Fruit fly (Drosophila melanogaster): Measurements from ENCODE around the gene CG14022.

The CG14022 gene

DNA sequence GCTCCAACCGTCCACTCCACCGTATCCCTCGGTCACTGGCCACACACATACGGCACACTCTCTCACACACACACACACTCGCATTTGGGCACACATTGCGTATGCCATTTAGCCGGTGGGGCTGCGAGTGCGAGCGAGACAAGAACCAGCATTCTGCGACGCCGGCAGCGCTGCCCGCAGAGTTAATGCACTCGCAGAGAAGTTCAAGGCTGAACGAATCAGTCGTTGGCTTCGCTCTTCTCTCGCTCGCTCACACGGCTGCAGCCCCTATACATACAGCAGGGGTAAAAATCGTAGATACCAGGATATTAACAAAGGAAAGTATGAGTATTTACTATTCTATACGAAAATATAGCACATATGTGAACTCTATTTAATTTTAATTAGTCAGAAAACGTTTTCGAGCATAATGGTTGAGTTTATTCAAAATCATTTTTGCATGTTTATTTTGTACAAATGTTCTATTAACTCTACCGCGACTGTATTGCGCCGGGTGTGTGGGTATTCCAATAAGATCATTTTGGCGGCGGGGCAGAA is 35.6 kb downstream of the CG14022 start (continued):
- TF ChIP-seq ss (GFP tag; optimal IDR thresholded peaks at IDR 0.05) (peak; percentile 93 to 97), CG31627 (GFP tag; optimal IDR thresholded peaks at IDR 0.05) (peak; percentile 95), CG10669 (GFP tag; optimal IDR thresholded peaks at IDR 0.05) (peak; percentile 97), CG11294 (GFP tag; IDR thresholded peaks at IDR 0.05) (peak; percentile 78), spab (GFP tag; optimal IDR thresholded peaks at IDR 0.05) (peak; percentile 93), Smox (GFP tag; optimal IDR thresholded peaks at IDR 0.05) (peak; percentile 94), CG6276 (GFP tag; optimal IDR thresholded peaks at IDR 0.05) (peak; percentile 85), Hr4 (GFP tag; optimal IDR thresholded peaks at IDR 0.05) (peak; percentile 89), CG8119 (GFP tag; IDR thresholded peaks at IDR 0.05) (peak; percentile 94), pdm3 (GFP tag; optimal IDR thresholded peaks at IDR 0.05) (peak; percentile 96), CG3919 (GFP tag; optimal IDR thresholded peaks at IDR 0.05) (peak; percentile 95), CG3032 (tag; optimal IDR thresholded peaks at IDR 0.05) (peak; percentile 97), Met (GFP tag; optimal IDR thresholded peaks at IDR 0.05) (peak; percentile 97)

DNA sequence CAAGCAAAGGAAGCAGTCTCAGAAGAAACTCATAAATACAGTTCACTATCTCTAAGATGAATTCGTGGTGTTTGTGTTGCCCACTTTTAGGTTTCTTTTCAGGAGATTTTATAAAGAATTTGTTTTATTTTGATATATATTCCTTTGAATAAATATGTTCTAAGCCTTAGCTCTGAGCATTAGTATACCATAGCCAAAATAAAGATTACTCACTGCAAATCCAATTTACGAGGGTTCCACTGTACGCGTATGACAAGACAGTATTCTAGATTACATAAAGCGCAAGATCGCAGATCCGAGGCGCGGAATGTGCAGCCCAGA is 36.1 kb downstream of the CG14022 start:
- peak; percentile 93 for TF ChIP-seq OdsH (GFP tag; optimal IDR thresholded peaks at IDR 0.05)
- peak; percentile 98 for TF ChIP-seq Ets96B (tag; optimal IDR thresholded peaks at IDR 0.05)
- peak; percentile 90 for TF ChIP-seq CG9139 (GFP tag; optimal IDR thresholded peaks at IDR 0.05)
- peak; percentile 72 to 94 for TF ChIP-seq ss (GFP tag; optimal IDR thresholded peaks at IDR 0.05)
- TF ChIP-seq CG10631 (GFP tag; optimal IDR thresholded peaks at IDR 0.05): peak; percentile 96
- TF ChIP-seq CG8119 (GFP tag; IDR thresholded peaks at IDR 0.05): peak; percentile 78
- TF ChIP-seq spab (GFP tag; optimal IDR thresholded peaks at IDR 0.05): peak; percentile 94
- peak; percentile 92 for TF ChIP-seq CG34406 (GFP tag; optimal IDR thresholded peaks at IDR 0.05)
- peak; percentile 91 for TF ChIP-seq Eip75B (GFP tag; optimal IDR thresholded peaks at IDR 0.05)
- TF ChIP-seq Hr39 (GFP tag; optimal IDR thresholded peaks at IDR 0.05): peak; percentile 89
- TF ChIP-seq fkh (GFP tag; optimal IDR thresholded peaks at IDR 0.05): no peak
- peak; percentile 94 for TF ChIP-seq Smox (GFP tag; optimal IDR thresholded peaks at IDR 0.05)
- peak; percentile 95 for TF ChIP-seq Sox102F (GFP tag; optimal IDR thresholded peaks at IDR 0.05)
- peak; percentile 60 to 94 for TF ChIP-seq salr (GFP tag; optimal IDR thresholded peaks at IDR 0.05)
- peak; percentile 91 for TF ChIP-seq CG3919 (GFP tag; optimal IDR thresholded peaks at IDR 0.05)
- peak; percentile 74 for TF ChIP-seq CG32006 (GFP tag; optimal IDR thresholded peaks at IDR 0.05)
- TF ChIP-seq topi (GFP tag; optimal IDR thresholded peaks at IDR 0.05): peak; percentile 95
- peak; percentile 94 for TF ChIP-seq CG8632 (GFP tag; optimal IDR thresholded peaks at IDR 0.05)
- peak; percentile 94 for TF ChIP-seq acj6 (GFP tag; optimal IDR thresholded peaks at IDR 0.05)
- TF ChIP-seq Blimp-1 (GFP tag; optimal IDR thresholded peaks at IDR 0.05): peak; percentile 55
- peak; percentile 84 for TF ChIP-seq Eip93F (GFP tag; optimal IDR thresholded peaks at IDR 0.05)
- TF ChIP-seq CG31627 (GFP tag; optimal IDR thresholded peaks at IDR 0.05): peak; percentile 95
- peak; percentile 92 for TF ChIP-seq achi (GFP tag; optimal IDR thresholded peaks at IDR 0.05)
- no peak for TF ChIP-seq vri (GFP tag; optimal IDR thresholded peaks at IDR 0.05)
- peak; percentile 89 for TF ChIP-seq Ets21C (GFP tag; optimal IDR thresholded peaks at IDR 0.05)
- TF ChIP-seq CG4318 (GFP tag; optimal IDR thresholded peaks at IDR 0.05): peak; percentile 53
- peak; percentile 44 for TF ChIP-seq CG6276 (GFP tag; optimal IDR thresholded peaks at IDR 0.05)
- peak; percentile 98 for TF ChIP-seq CG10669 (GFP tag; optimal IDR thresholded peaks at IDR 0.05)
- no peak for TF ChIP-seq Hr38 (GFP tag; optimal IDR thresholded peaks at IDR 0.05)
- TF ChIP-seq CG11762 (GFP tag; optimal IDR thresholded peaks at IDR 0.05; ENCODE audit: insufficient read depth): peak; percentile 90
- TF ChIP-seq Met (GFP tag; optimal IDR thresholded peaks at IDR 0.05): peak; percentile 94
- TF ChIP-seq CG6808 (GFP tag; optimal IDR thresholded peaks at IDR 0.05): peak; percentile 92
- TF ChIP-seq net (GFP tag; optimal IDR thresholded peaks at IDR 0.05): peak; percentile 86
- TF ChIP-seq lz (GFP tag; optimal IDR thresholded peaks at IDR 0.05): peak; percentile 94
- peak; percentile 86 for TF ChIP-seq CG16779 (tag; optimal IDR thresholded peaks at IDR 0.05)
- TF ChIP-seq CG11294 (GFP tag; IDR thresholded peaks at IDR 0.05): peak; percentile 66
- peak; percentile 91 for TF ChIP-seq CG6163 (GFP tag; IDR thresholded peaks at IDR 0.05)
- TF ChIP-seq eg (GFP tag; IDR thresholded peaks at IDR 0.05): peak; percentile 78
- TF ChIP-seq Sox15 (GFP tag; optimal IDR thresholded peaks at IDR 0.05): peak; percentile 92
- peak; percentile 94 for TF ChIP-seq CG11902 (GFP tag; optimal IDR thresholded peaks at IDR 0.05)
- TF ChIP-seq dsx (GFP tag; optimal IDR thresholded peaks at IDR 0.05; ENCODE audit: poor library complexity, severe bottlenecking): peak; percentile 96
- peak; percentile 99 for TF ChIP-seq Eip78C (GFP tag)
- peak; percentile 93 for TF ChIP-seq CG1621 (tag; optimal IDR thresholded peaks at IDR 0.05)
- peak; percentile 91 for TF ChIP-seq CG6792 (GFP tag; optimal IDR thresholded peaks at IDR 0.05)
- peak; percentile 92 for TF ChIP-seq svp (GFP tag)
